Fruit fly (Drosophila melanogaster) whole organism, prepupa: ENCODE results near the gene Cad89D.

Experiments used
- CG15336 ChIP-seq: fragments of 200-800 bp; sonication (Bioruptor generic); IDR thresholded peaks from 2 replicates; pipeline ENCODE4 v1.3.6; 2022; ENCODE audit warnings: missing biosample characterization, missing genetic modification characterization
- CG16779 ChIP-seq: fragments of 200-800 bp; sonication (Bioruptor generic); optimal IDR thresholded peaks from 3 replicates; lab custom pipeline; 2017; ENCODE audit warnings: missing biosample characterization, mild to moderate bottlenecking, missing genetic modification characterization
- CG34406 ChIP-seq: fragments of 200-800 bp; sonication (Bioruptor generic); optimal IDR thresholded peaks from 3 replicates; lab custom pipeline; 2016; ENCODE audit warnings: missing biosample characterization, missing genetic modification characterization
- CG4318 ChIP-seq: fragments of 200-800 bp; sonication (Bioruptor generic); optimal IDR thresholded peaks from 3 replicates; lab custom pipeline; 2017; ENCODE audit warnings: missing biosample characterization, mild to moderate bottlenecking, missing genetic modification characterization
- CG6276 ChIP-seq: fragments of 200-800 bp; sonication (Bioruptor generic); optimal IDR thresholded peaks from 2 replicates; lab custom pipeline; 2017; ENCODE audit warnings: missing biosample characterization, mild to moderate bottlenecking, missing genetic modification characterization
- Ets96B ChIP-seq: fragments of 200-800 bp; optimal IDR thresholded peaks from 2 replicates; lab custom pipeline; 2019; ENCODE audit warnings: missing biosample characterization, mild to moderate bottlenecking, missing genetic modification characterization, moderate library complexity
- OdsH ChIP-seq: fragments of 200-800 bp; sonication (Bioruptor generic); optimal IDR thresholded peaks from 3 replicates; lab custom pipeline; 2016; ENCODE audit warnings: missing biosample characterization, missing genetic modification characterization
- Sox102F ChIP-seq: fragments of 200-800 bp; sonication (Bioruptor generic); optimal IDR thresholded peaks from 2 replicates; lab custom pipeline; 2016; ENCODE audit warnings: missing biosample characterization, mild to moderate bottlenecking, missing genetic modification characterization
- achi ChIP-seq: fragments of 200-800 bp; sonication (Bioruptor generic); optimal IDR thresholded peaks from 3 replicates; lab custom pipeline; 2016; ENCODE audit warnings: missing biosample characterization, missing genetic modification characterization
- esn ChIP-seq: fragments of 200-800 bp; sonication (Bioruptor generic); optimal IDR thresholded peaks from 2 replicates; lab custom pipeline; 2016; ENCODE audit warnings: missing biosample characterization, mild to moderate bottlenecking, missing genetic modification characterization, moderate library complexity
- fd85E ChIP-seq: fragments of 200-800 bp; sonication (Bioruptor generic); optimal IDR thresholded peaks from 3 replicates; lab custom pipeline; 2016; ENCODE audit warnings: missing biosample characterization, missing genetic modification characterization
- spab ChIP-seq: fragments of 200-800 bp; sonication (Bioruptor generic); optimal IDR thresholded peaks from 2 replicates; lab custom pipeline; 2017; ENCODE audit warnings: missing biosample characterization, mild to moderate bottlenecking, missing genetic modification characterization, missing genetic modification reagents

- no peak for TF ChIP-seq CG34406 (GFP tag; lab: Kevin White, UChicago)
- no peak for TF ChIP-seq achi (GFP tag; lab: Kevin White, UChicago)
- no peak for TF ChIP-seq CG4318
- no peak for TF ChIP-seq spab (GFP tag; lab: Kevin White, UChicago)
- TF ChIP-seq CG16779: peak; percentile 68
- TF ChIP-seq esn (GFP tag; lab: Kevin White, UChicago): no peak
- TF ChIP-seq CG6276 (GFP tag; lab: Kevin White, UChicago): peak; percentile 93
- TF ChIP-seq fd85E (GFP tag; lab: Kevin White, UChicago): no peak
- peak; percentile 88 for TF ChIP-seq CG15336
- TF ChIP-seq OdsH (GFP tag; lab: Kevin White, UChicago): no peak
- TF ChIP-seq Sox102F (GFP tag; lab: Kevin White, UChicago): no peak
- peak; percentile 6 for TF ChIP-seq Ets96B
Measured at dm6 chr3R:16448378-16449134, 46.7 kb downstream of the Cad89D start.
